Fruit fly (Drosophila melanogaster) whole organism, prepupa: ENCODE data around the gene CG15201.

ENCODE experiments used
- Blimp-1 ChIP-seq: fragments of 200-800 bp; sonication (Bioruptor generic); optimal IDR thresholded peaks from 3 replicates; lab custom pipeline; 2017; ENCODE audit warnings: missing biosample characterization, missing genetic modification characterization, mild to moderate bottlenecking, moderate library complexity, missing genetic modification reagents
- CG10669 ChIP-seq: fragments of 200-800 bp; sonication (Bioruptor generic); optimal IDR thresholded peaks from 3 replicates; lab custom pipeline; 2018; ENCODE audit warnings: missing biosample characterization, mild to moderate bottlenecking, missing genetic modification characterization, moderate library complexity
- CG11762 ChIP-seq: fragments of 200-800 bp; sonication (Bioruptor generic); optimal IDR thresholded peaks from 3 replicates; lab custom pipeline; 2016; ENCODE audit warnings: missing biosample characterization, missing genetic modification characterization; ENCODE audit not compliant: insufficient read depth
- CG15336 ChIP-seq: fragments of 200-800 bp; sonication (Bioruptor generic); IDR thresholded peaks from 2 replicates; pipeline ENCODE4 v1.3.6; 2022; ENCODE audit warnings: missing biosample characterization, missing genetic modification characterization
- CG32006 ChIP-seq: fragments of 200-800 bp; sonication (Bioruptor generic); optimal IDR thresholded peaks from 3 replicates; lab custom pipeline; 2017; ENCODE audit warnings: missing biosample characterization, mild to moderate bottlenecking, missing genetic modification characterization
- CG6163 ChIP-seq: fragments of 200-800 bp; sonication (Bioruptor generic); IDR thresholded peaks from 3 replicates; pipeline ENCODE4 v1.3.6; 2022; ENCODE audit warnings: missing biosample characterization, missing genetic modification characterization
- CG6276 ChIP-seq: fragments of 200-800 bp; sonication (Bioruptor generic); optimal IDR thresholded peaks from 2 replicates; lab custom pipeline; 2017; ENCODE audit warnings: missing biosample characterization, mild to moderate bottlenecking, missing genetic modification characterization
- CG6792 ChIP-seq: fragments of 200-800 bp; sonication (Bioruptor generic); optimal IDR thresholded peaks from 3 replicates; lab custom pipeline; 2016; ENCODE audit warnings: missing biosample characterization, missing genetic modification characterization
- Eip75B ChIP-seq: fragments of 200-800 bp; sonication (Bioruptor generic); optimal IDR thresholded peaks from 3 replicates; lab custom pipeline; 2016; ENCODE audit warnings: missing biosample characterization, missing genetic modification characterization
- Ets96B ChIP-seq: fragments of 200-800 bp; optimal IDR thresholded peaks from 2 replicates; lab custom pipeline; 2019; ENCODE audit warnings: missing biosample characterization, mild to moderate bottlenecking, missing genetic modification characterization, moderate library complexity
- Met ChIP-seq: fragments of 200-800 bp; sonication (Bioruptor generic); optimal IDR thresholded peaks from 3 replicates; lab custom pipeline; 2016; ENCODE audit warnings: missing biosample characterization, missing genetic modification characterization
- OdsH ChIP-seq: fragments of 200-800 bp; sonication (Bioruptor generic); optimal IDR thresholded peaks from 3 replicates; lab custom pipeline; 2016; ENCODE audit warnings: missing biosample characterization, missing genetic modification characterization
- fkh ChIP-seq: fragments of 200-800 bp; sonication (Bioruptor generic); optimal IDR thresholded peaks from 3 replicates; lab custom pipeline; 2017; ENCODE audit warnings: missing biosample characterization, mild to moderate bottlenecking, missing genetic modification characterization, moderate library complexity
- ss ChIP-seq, 2 experiments: fragments of 200-800 bp; sonication (Bioruptor generic); optimal IDR thresholded peaks; 2 replicates in 1 of 2; 3 replicates in 1 of 2; lab custom pipeline; 2017 to 2018; ENCODE audit warnings: mild to moderate bottlenecking in 2 of 2, missing biosample characterization in 2 of 2, missing genetic modification characterization in 2 of 2, moderate library complexity in 1 of 2

CG15201 gene

dm6 chrX:11182631-11183030 is 38.7 kb downstream of the CG15201 start, which contains the start of gene CG15200:
Gene CG15200 (plus strand): TSS chrX:11182931.
- TF ChIP-seq Blimp-1 (GFP tag; lab: Kevin White, UChicago) (no peak), CG6163 (no peak), fkh (no peak), CG10669 (no peak), ss (GFP tag; optimal IDR thresholded peaks at IDR 0.05; lab: Kevin White, UChicago) (no peak), Met (GFP tag; lab: Kevin White, UChicago) (no peak), Eip75B (GFP tag; lab: Kevin White, UChicago) (no peak), CG32006 (GFP tag; lab: Kevin White, UChicago) (no peak), CG15336 (GFP tag; lab: Robert Waterston, UW) (no peak), CG11762 (GFP tag; lab: Kevin White, UChicago) (no peak), CG6276 (GFP tag; lab: Kevin White, UChicago) (no peak), CG6792 (GFP tag; lab: Kevin White, UChicago) (no peak), OdsH (GFP tag; lab: Kevin White, UChicago) (no peak), Ets96B (tag; lab: Kevin White, UChicago) (no peak)
